Worm (Caenorhabditis elegans) whole organism, L4/young adult: Measurements from ENCODE around the gene srw-107.

Experiments
- W03F9.2 ChIP-seq: fragments of 150-350 bp; optimal IDR thresholded peaks from 2 replicates; lab custom pipeline; 2014; ENCODE audit warnings: missing biosample characterization, missing genetic modification characterization
- dao-5 ChIP-seq: sonication (generic microtip); optimal IDR thresholded peaks from 2 replicates; lab custom pipeline; 2016; ENCODE audit warnings: missing genotype, missing genetic modification characterization, moderate library complexity, missing compliant biosample characterization
- him-1 ChIP-seq: sonication (generic microtip); optimal IDR thresholded peaks from 2 replicates; lab custom pipeline; 2016; ENCODE audit warnings: missing genotype, missing genetic modification reagents, missing genetic modification characterization, missing compliant biosample characterization

DNA sequence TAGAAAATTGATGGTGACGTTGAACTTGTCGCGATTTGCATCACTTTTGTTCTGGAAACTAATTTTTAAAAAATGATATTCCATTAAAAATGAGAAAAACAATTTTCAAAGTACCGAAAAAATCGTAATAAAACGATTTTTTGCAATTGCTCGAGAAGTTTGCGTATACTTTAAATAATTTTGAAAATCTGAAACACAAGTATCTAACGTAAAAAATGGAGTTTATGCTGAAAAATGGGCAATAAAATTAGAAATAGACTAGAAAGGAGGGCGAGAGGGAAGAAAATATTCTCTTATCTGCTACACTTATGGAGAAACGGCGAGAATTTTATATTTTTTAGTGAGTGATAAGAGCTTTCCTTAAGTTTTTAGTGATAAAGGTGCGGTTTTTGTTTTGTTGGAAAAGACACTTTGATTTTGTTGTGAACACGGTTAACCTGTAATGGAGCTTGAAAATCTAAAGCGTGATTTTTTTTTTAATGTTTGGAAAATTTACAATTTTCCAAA, 38.1 kb downstream of the srw-107 start, which contains the start of gene nhr-130:
- TF ChIP-seq him-1 (tag; lab: Kevin White, UChicago) (no peak), W03F9.2 (tag; lab: Kevin White, UChicago) (no peak), dao-5 (tag; lab: Kevin White, UChicago) (no peak)
